Worm (Caenorhabditis elegans): ENCODE results near the gene grl-21.
A peak's percentile ranks its signal among the peaks of the same experiment; 100 is the strongest.

The grl-21 gene

ce11 chrIV:10697022-10697979 lies 40.0 kb upstream of the grl-21 start, which contains the start of gene allo-1 (continued):
- peak; percentile 65 to 90 for TF ChIP-seq efl-1 (optimal IDR thresholded peaks at IDR 0.05)
- peak; percentile 90 to 99 for TF ChIP-seq efl-1 (GFP tag; optimal IDR thresholded peaks at IDR 0.05 in 1 of 2)
- TF ChIP-seq nhr-85 (tag) = peak; percentile 94
- TF ChIP-seq swsn-7 (tag; optimal IDR thresholded peaks at IDR 0.05) = peak; percentile 44
- TF ChIP-seq fos-1 (tag; optimal IDR thresholded peaks at IDR 0.05) = peak; percentile 84
- TF ChIP-seq nhr-11 (tag; optimal IDR thresholded peaks at IDR 0.05) = peak; percentile 67
- peak; percentile 66 for TF ChIP-seq snpc-4 (tag; optimal IDR thresholded peaks at IDR 0.05)
- peak in 1 of 2 experiments; percentile 52 for TF ChIP-seq egl-27 (tag; optimal IDR thresholded peaks at IDR 0.05)
- peak; percentile 52 for TF ChIP-seq hpl-2 (GFP tag; optimal IDR thresholded peaks at IDR 0.05)
- TF ChIP-seq pqm-1 (tag; optimal IDR thresholded peaks at IDR 0.05) = no peak
- TF ChIP-seq sox-4 (tag; optimal IDR thresholded peaks at IDR 0.05) = no peak
- peak; percentile 79 to 90 for TF ChIP-seq lin-35 (GFP tag; optimal IDR thresholded peaks at IDR 0.05)
- TF ChIP-seq skn-1 (tag; optimal IDR thresholded peaks at IDR 0.05) = peak; percentile 71
- TF ChIP-seq sptf-1 (tag; optimal IDR thresholded peaks at IDR 0.05) = no peak
- peak; percentile 32 for TF ChIP-seq elt-2 (tag; optimal IDR thresholded peaks at IDR 0.05)
- TF ChIP-seq tbx-2 (tag; optimal IDR thresholded peaks at IDR 0.05) = peak; percentile 33
- no peak for TF ChIP-seq ztf-4 (tag; optimal IDR thresholded peaks at IDR 0.05)
- peak; percentile 87 for TF ChIP-seq nhr-71 (tag; optimal IDR thresholded peaks at IDR 0.05)

- TF ChIP-seq snpc-4 (tag; optimal IDR thresholded peaks at IDR 0.05) (no peak), nhr-47 (tag; optimal IDR thresholded peaks at IDR 0.05) (no peak), nhr-77 (tag; optimal IDR thresholded peaks at IDR 0.05) (no peak), ceh-82 (tag; optimal IDR thresholded peaks at IDR 0.05) (no peak), fkh-4 (tag; optimal IDR thresholded peaks at IDR 0.05; ENCODE audit: borderline replicate concordance) (no peak), mef-2 (tag; optimal IDR thresholded peaks at IDR 0.05) (no peak), lin-14 (GFP tag; optimal IDR thresholded peaks at IDR 0.05) (no peak), C34B4.2 (tag; optimal IDR thresholded peaks at IDR 0.05) (no peak), nhr-20 (tag; optimal IDR thresholded peaks at IDR 0.05) (no peak)
Measured at ce11 chrIV:10698486-10698885, 38.8 kb upstream of the grl-21 start.

- TF ChIP-seq nhr-84 (tag; optimal IDR thresholded peaks at IDR 0.05) (no peak), nhr-77 (tag; optimal IDR thresholded peaks at IDR 0.05) (no peak), lir-3 (tag; optimal IDR thresholded peaks at IDR 0.05; ENCODE audit: poor library complexity) (no peak), lsy-2 (tag; optimal IDR thresholded peaks at IDR 0.05) (no peak), efl-3 (GFP tag; optimal IDR thresholded peaks at IDR 0.05) (no peak), blmp-1 (tag; optimal IDR thresholded peaks at IDR 0.05) (no peak)
Measured at ce11 chrIV:10699000-10699399, 38.3 kb upstream of the grl-21 start.

- no peak for TF ChIP-seq lin-35 (GFP tag; optimal IDR thresholded peaks at IDR 0.05)
Measured at ce11 chrIV:10699660-10700059, 37.6 kb upstream of the grl-21 start, which contains the start of gene R102.11. Gene R102.11, minus strand, starts transcription at chrIV:10699760.

ce11 chrIV:10701866-10702458 lies 35.3 kb upstream of the grl-21 start:
- no peak for TF ChIP-seq dsc-1 (tag; optimal IDR thresholded peaks at IDR 0.05)
- TF ChIP-seq ztf-11 (tag; optimal IDR thresholded peaks at IDR 0.05) = no peak
- TF ChIP-seq lin-14 (GFP tag; optimal IDR thresholded peaks at IDR 0.05) = peak; percentile 55
- peak in 2 of 6 experiments; percentile 45 to 78 for TF ChIP-seq elt-3 (tag; optimal IDR thresholded peaks at IDR 0.05)
- no peak for TF ChIP-seq sox-4 (tag; optimal IDR thresholded peaks at IDR 0.05)
- no peak for TF ChIP-seq ztf-4 (tag; optimal IDR thresholded peaks at IDR 0.05)
- TF ChIP-seq blmp-1 (tag; optimal IDR thresholded peaks at IDR 0.05) = peak; percentile 61
- no peak for TF ChIP-seq pqm-1 (tag; optimal IDR thresholded peaks at IDR 0.05)
- TF ChIP-seq lin-15B (tag; optimal IDR thresholded peaks at IDR 0.05) = no peak
- TF ChIP-seq nhr-71 (tag; optimal IDR thresholded peaks at IDR 0.05) = peak; percentile 54
- TF ChIP-seq mep-1 (tag; optimal IDR thresholded peaks at IDR 0.05) = no peak
- no peak for TF ChIP-seq nhr-237 (tag; optimal IDR thresholded peaks at IDR 0.05)
- no peak for TF ChIP-seq egl-27 (tag; optimal IDR thresholded peaks at IDR 0.05)
- peak; percentile 21 for TF ChIP-seq nhr-90 (tag; optimal IDR thresholded peaks at IDR 0.05; ENCODE audit: poor library complexity)
- no peak for TF ChIP-seq nhr-19 (GFP tag; conservative IDR thresholded peaks at IDR 0.05)
- no peak for TF ChIP-seq fkh-10 (GFP tag; optimal IDR thresholded peaks at IDR 0.05)
- no peak for TF ChIP-seq nhr-76 (tag; optimal IDR thresholded peaks at IDR 0.05)
- no peak for TF ChIP-seq unc-86 (tag; optimal IDR thresholded peaks at IDR 0.05)
- TF ChIP-seq nhr-85 (tag) = peak; percentile 88
- TF ChIP-seq lin-13 (GFP tag; optimal IDR thresholded peaks at IDR 0.05) = no peak

Data from whole organism, L1 larva.